Fruit fly (Drosophila melanogaster): Measurements from ENCODE around the gene Septin2.
A peak's percentile ranks its signal among the peaks of the same experiment; 100 is the strongest.

The Septin2 gene

DNA sequence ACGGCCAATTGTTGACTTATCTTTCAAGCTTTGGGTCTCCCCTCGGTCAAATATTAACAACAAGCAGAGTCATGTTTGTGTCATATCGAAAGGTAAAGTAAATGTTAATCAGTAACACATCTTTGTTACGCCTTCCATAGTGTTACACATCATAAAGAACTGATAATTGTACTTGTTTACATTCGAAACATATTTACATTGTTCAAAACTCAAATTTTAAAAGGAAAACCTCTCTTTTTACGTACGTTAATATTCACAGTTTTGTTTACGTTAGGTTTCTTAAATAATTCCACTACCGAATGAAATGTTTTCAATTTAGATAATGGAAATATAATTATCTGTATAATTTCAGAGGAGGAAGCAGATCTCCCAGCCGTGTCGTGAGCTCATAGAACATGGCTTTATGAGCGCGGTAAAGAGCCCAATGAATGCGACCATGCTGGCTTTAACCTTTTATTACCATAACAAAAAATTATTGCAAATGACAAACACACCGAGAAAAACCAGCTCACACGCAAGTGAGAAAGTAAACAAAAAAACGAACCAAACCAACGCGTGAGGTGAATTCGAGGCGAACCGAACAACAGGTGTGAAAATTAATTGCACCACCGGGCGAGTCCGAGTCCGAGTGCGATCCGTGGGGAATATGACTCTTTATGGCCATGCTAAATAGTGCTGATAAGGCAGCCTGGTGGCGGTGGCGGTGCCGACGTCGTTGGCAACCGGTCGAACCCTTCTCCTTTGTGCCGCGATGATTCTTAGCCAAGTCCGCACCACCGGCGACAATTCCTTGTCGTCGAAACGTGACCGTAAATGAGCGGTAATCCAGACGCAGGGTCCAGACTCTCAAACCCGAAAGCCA is 45.6 kb downstream of the Septin2 start (continued):
- TF ChIP-seq kni (GFP tag; optimal IDR thresholded peaks at IDR 0.05) (no peak), CG4854 (GFP tag; optimal IDR thresholded peaks at IDR 0.05) (no peak), Elba2 (GFP tag; optimal IDR thresholded peaks at IDR 0.05) (no peak), CG10267 (tag; optimal IDR thresholded peaks at IDR 0.05) (peak; percentile 20), Myb (GFP tag; optimal IDR thresholded peaks at IDR 0.05) (no peak), dysf (GFP tag; IDR thresholded peaks at IDR 0.05) (no peak), Dek (tag; optimal IDR thresholded peaks at IDR 0.05) (peak; percentile 15), Max (GFP tag; optimal IDR thresholded peaks at IDR 0.05) (no peak), CG1603 (tag; optimal IDR thresholded peaks at IDR 0.05) (peak; percentile 48), bbx (GFP tag; IDR thresholded peaks at IDR 0.05; ENCODE audit: partially characterized antibody) (no peak), sima (GFP tag; optimal IDR thresholded peaks at IDR 0.05) (no peak), ind (GFP tag; optimal IDR thresholded peaks at IDR 0.05) (no peak), nau (GFP tag; optimal IDR thresholded peaks at IDR 0.05) (no peak), CG15011 (GFP tag; optimal IDR thresholded peaks at IDR 0.05) (peak; percentile 63), CG15479 (GFP tag; optimal IDR thresholded peaks at IDR 0.05) (peak; percentile 83), ato (GFP tag; IDR thresholded peaks at IDR 0.05; ENCODE audit: partially characterized antibody) (no peak), CG8359 (GFP tag; optimal IDR thresholded peaks at IDR 0.05; ENCODE audit: borderline replicate concordance) (peak; percentile 5), dimm (GFP tag; IDR thresholded peaks at IDR 0.05) (0 out of 2 replicates have a peak, but pooled peaks have one; percentile 27), stwl (tag; optimal IDR thresholded peaks at IDR 0.05) (no peak), CG12744 (GFP tag; optimal IDR thresholded peaks at IDR 0.05) (no peak), CG15601 (tag; optimal IDR thresholded peaks at IDR 0.05) (peak; percentile 81), CG9215 (GFP tag; IDR thresholded peaks at IDR 0.05) (no peak), CG12071 (GFP tag; optimal IDR thresholded peaks at IDR 0.05) (no peak), ase (GFP tag; IDR thresholded peaks at IDR 0.05) (no peak), Mad (GFP tag; optimal IDR thresholded peaks at IDR 0.05) (no peak), Lhr (GFP tag; optimal IDR thresholded peaks at IDR 0.05) (peak; percentile 15), Blimp-1 (GFP tag; optimal IDR thresholded peaks at IDR 0.05) (peak; percentile 52), eyg (GFP tag; optimal IDR thresholded peaks at IDR 0.05) (no peak), CG10654 (GFP tag; optimal IDR thresholded peaks at IDR 0.05) (peak; percentile 19), CG8765 (GFP tag; IDR thresholded peaks at IDR 0.05) (no peak), sens-2 (GFP tag; IDR thresholded peaks at IDR 0.05) (no peak), Dref (GFP tag; IDR thresholded peaks at IDR 0.05) (no peak), CG6272 (GFP tag; IDR thresholded peaks at IDR 0.05) (no peak), fd102C (GFP tag; optimal IDR thresholded peaks at IDR 0.05) (peak; percentile 75), CG2712 (tag; optimal IDR thresholded peaks at IDR 0.05) (peak; percentile 67), Opbp (GFP tag; IDR thresholded peaks at IDR 0.05; ENCODE audit: partially characterized antibody) (no peak), D19A (tag; optimal IDR thresholded peaks at IDR 0.05) (peak; percentile 30), trem (tag; optimal IDR thresholded peaks at IDR 0.05) (no peak), mam (GFP tag; optimal IDR thresholded peaks at IDR 0.05) (no peak), Atf6 (GFP tag; IDR thresholded peaks at IDR 0.05) (peak; percentile 59), BEAF-32 (GFP tag; optimal IDR thresholded peaks at IDR 0.05) (no peak), seq (GFP tag; IDR thresholded peaks at IDR 0.05) (no peak; the same call in 1 of the 2 replicates), Gsc (GFP tag; IDR thresholded peaks at IDR 0.05) (no peak), CG9797 (GFP tag; optimal IDR thresholded peaks at IDR 0.05) (no peak), Vsx1 (GFP tag; optimal IDR thresholded peaks at IDR 0.05) (peak; percentile 54), CG18476 (GFP tag; optimal IDR thresholded peaks at IDR 0.05) (peak; percentile 22), nerfin-1 (tag; optimal IDR thresholded peaks at IDR 0.05) (no peak), CG5180 (GFP tag; optimal IDR thresholded peaks at IDR 0.05) (no peak)
